Worm (Caenorhabditis elegans) whole organism, L1 larva: ENCODE results near the gene F43C1.5.
A peak's percentile ranks its signal among the peaks of the same experiment; 100 is the strongest.

Source experiments
- C04F5.9 ChIP-seq: sonication (generic microtip); optimal IDR thresholded peaks from 2 replicates; lab custom pipeline; 2016; ENCODE audit warnings: missing genetic modification characterization, missing compliant biosample characterization
- C34B4.2 ChIP-seq: sonication (generic microtip); optimal IDR thresholded peaks from 2 replicates; lab custom pipeline; 2017; ENCODE audit warnings: mild to moderate bottlenecking, missing genetic modification characterization, missing compliant biosample characterization
- F16B12.6 ChIP-seq: fragments of 150-350 bp; optimal IDR thresholded peaks from 2 replicates; lab custom pipeline; 2014; ENCODE audit warnings: missing biosample characterization, missing genetic modification characterization
- Y116A8C.19 ChIP-seq: sonication (generic microtip); optimal IDR thresholded peaks from 2 replicates; lab custom pipeline; 2016; ENCODE audit warnings: missing compliant biosample characterization, missing genetic modification characterization, borderline replicate concordance
- aly-2 ChIP-seq: fragments of 150-350 bp; optimal IDR thresholded peaks from 2 replicates; lab custom pipeline; 2014; ENCODE audit warnings: missing biosample characterization, missing genetic modification characterization
- ama-1 ChIP-seq: fragments of 150-350 bp; optimal IDR thresholded peaks from 2 replicates; lab custom pipeline; 2014
- blmp-1 ChIP-seq: fragments of 150-350 bp; optimal IDR thresholded peaks from 2 replicates; lab custom pipeline; 2014; ENCODE audit warnings: missing biosample characterization, missing genetic modification characterization
- ceh-63 ChIP-seq: fragments of 200-800 bp; sonication (Bioruptor generic); optimal IDR thresholded peaks from 2 replicates; lab custom pipeline; 2018; ENCODE audit warnings: mild to moderate bottlenecking, missing genetic modification characterization, missing compliant biosample characterization
- ceh-8 ChIP-seq: fragments of 200-800 bp; sonication (Bioruptor generic); optimal IDR thresholded peaks from 2 replicates; lab custom pipeline; 2018; ENCODE audit warnings: mild to moderate bottlenecking, missing genetic modification characterization, moderate library complexity, missing compliant biosample characterization
- ceh-82 ChIP-seq, 3 experiments: fragments of 150-350 bp in 1 of 3; sonication (generic microtip) in 2 of 3; optimal IDR thresholded peaks; 2 replicates each; lab custom pipeline; 2014 to 2017; ENCODE audit warnings: missing biosample characterization in 3 of 3, missing genetic modification characterization in 3 of 3
- ceh-90 ChIP-seq: sonication (generic microtip); optimal IDR thresholded peaks from 2 replicates; lab custom pipeline; 2016; ENCODE audit warnings: missing genetic modification characterization, missing compliant biosample characterization
- ces-1 ChIP-seq: fragments of 150-350 bp; optimal IDR thresholded peaks from 2 replicates; lab custom pipeline; 2014; ENCODE audit warnings: missing biosample characterization, missing genetic modification reagents, missing genetic modification characterization
- dsc-1 ChIP-seq: sonication (generic microtip); optimal IDR thresholded peaks from 2 replicates; lab custom pipeline; 2016; ENCODE audit warnings: mild to moderate bottlenecking, missing genetic modification characterization, missing compliant biosample characterization
- efl-3 ChIP-seq: fragments of 200-800 bp; sonication (Bioruptor generic); optimal IDR thresholded peaks from 2 replicates; lab custom pipeline; 2018; ENCODE audit warnings: mild to moderate bottlenecking, missing genetic modification characterization, missing compliant biosample characterization
- egl-27 ChIP-seq, 2 experiments: fragments of 150-350 bp in 1 of 2; sonication (generic microtip); optimal IDR thresholded peaks; 3 replicates each; lab custom pipeline; 2017 to 2018; ENCODE audit warnings: missing biosample characterization in 2 of 2, missing genetic modification characterization in 2 of 2, missing genetic modification reagents in 2 of 2
- elt-2 ChIP-seq: sonication (generic microtip); optimal IDR thresholded peaks from 2 replicates; lab custom pipeline; 2016; ENCODE audit warnings: missing genetic modification characterization, mild to moderate bottlenecking, inconsistent platforms, missing compliant biosample characterization, missing genetic modification reagents
- ets-5 ChIP-seq: fragments of 200-800 bp; sonication (Bioruptor generic); IDR thresholded peaks from 2 replicates; pipeline ENCODE4 v1.3.6; 2022; ENCODE audit warnings: missing genetic modification characterization, missing compliant biosample characterization
- fkh-10 ChIP-seq: sonication (generic microtip); optimal IDR thresholded peaks from 2 replicates; lab custom pipeline; 2017; ENCODE audit warnings: missing biosample characterization, missing genetic modification reagents, missing genetic modification characterization
- fos-1 ChIP-seq: fragments of 150-350 bp; optimal IDR thresholded peaks from 2 replicates; lab custom pipeline; 2014; ENCODE audit warnings: missing biosample characterization, missing genetic modification characterization
- grh-1 ChIP-seq: fragments of 200-800 bp; sonication (Bioruptor generic); IDR thresholded peaks from 2 replicates; pipeline ENCODE4 v1.3.6; 2022; ENCODE audit warnings: missing genetic modification reagents, missing genetic modification characterization, missing compliant biosample characterization
- hlh-4 ChIP-seq: sonication (generic microtip); optimal IDR thresholded peaks from 2 replicates; lab custom pipeline; 2016; ENCODE audit warnings: mild to moderate bottlenecking, missing genetic modification characterization, missing compliant biosample characterization
- irx-1 ChIP-seq: sonication (generic microtip); optimal IDR thresholded peaks from 2 replicates; lab custom pipeline; 2016; ENCODE audit warnings: missing genetic modification characterization, missing compliant biosample characterization
- isw-1 ChIP-seq: fragments of 200-800 bp; sonication (Bioruptor generic); IDR thresholded peaks from 2 replicates; pipeline ENCODE4 v1.3.6; 2022; ENCODE audit warnings: missing genetic modification characterization, missing compliant biosample characterization
- jun-1 ChIP-seq: fragments of 150-350 bp; optimal IDR thresholded peaks from 2 replicates; lab custom pipeline; 2014; ENCODE audit warnings: missing biosample characterization, missing genetic modification reagents, missing genetic modification characterization
- lin-13 ChIP-seq: fragments of 150-350 bp; optimal IDR thresholded peaks from 2 replicates; lab custom pipeline; 2014; ENCODE audit warnings: missing biosample characterization, missing genetic modification reagents, missing genetic modification characterization
- lin-15B ChIP-seq: fragments of 150-350 bp; sonication (generic microtip); optimal IDR thresholded peaks from 3 replicates; lab custom pipeline; 2014; ENCODE audit warnings: missing biosample characterization, missing genetic modification characterization
- lin-35 ChIP-seq, 2 experiments: fragments of 150-350 bp; optimal IDR thresholded peaks; 2 replicates each; lab custom pipeline; 2014; ENCODE audit warnings: missing biosample characterization in 2 of 2, missing genetic modification characterization in 2 of 2, missing genetic modification reagents in 2 of 2
- lin-39 ChIP-seq: fragments of 150-350 bp; optimal IDR thresholded peaks from 2 replicates; lab custom pipeline; 2014; ENCODE audit warnings: missing biosample characterization, missing genetic modification reagents, missing genetic modification characterization
- lir-3 ChIP-seq: sonication (generic microtip); optimal IDR thresholded peaks from 2 replicates; lab custom pipeline; 2016; ENCODE audit warnings: mild to moderate bottlenecking, missing genetic modification characterization, moderate library complexity, missing compliant biosample characterization; ENCODE audit not compliant: poor library complexity
- lsy-2 ChIP-seq, 2 experiments: fragments of 150-350 bp; optimal IDR thresholded peaks; 2 replicates each; lab custom pipeline; 2014; ENCODE audit warnings: missing biosample characterization in 2 of 2, missing genetic modification characterization in 2 of 2
- mab-9 ChIP-seq: fragments of 200-800 bp; sonication (Bioruptor generic); IDR thresholded peaks from 2 replicates; pipeline ENCODE4 v1.3.6; 2022; ENCODE audit warnings: missing genetic modification reagents, missing genetic modification characterization, missing compliant biosample characterization
- mdl-1 ChIP-seq, 2 experiments: fragments of 150-350 bp; optimal IDR thresholded peaks; 2 replicates each; lab custom pipeline; 2014 to 2017; ENCODE audit warnings: missing biosample characterization in 2 of 2, missing genetic modification characterization in 2 of 2, inconsistent platforms in 1 of 2
- mef-2 ChIP-seq: fragments of 150-350 bp; optimal IDR thresholded peaks from 2 replicates; lab custom pipeline; 2014; ENCODE audit warnings: missing biosample characterization, missing genetic modification characterization
- nhr-11 ChIP-seq: fragments of 150-350 bp; optimal IDR thresholded peaks from 2 replicates; lab custom pipeline; 2014; ENCODE audit warnings: missing biosample characterization, missing genetic modification characterization
- nhr-237 ChIP-seq: fragments of 150-350 bp; optimal IDR thresholded peaks from 2 replicates; lab custom pipeline; 2014; ENCODE audit warnings: missing biosample characterization, missing genetic modification characterization
- nhr-28 ChIP-seq: fragments of 150-350 bp; optimal IDR thresholded peaks from 2 replicates; lab custom pipeline; 2014; ENCODE audit warnings: missing biosample characterization, missing genetic modification characterization
- nhr-71 ChIP-seq: sonication (generic microtip); optimal IDR thresholded peaks from 2 replicates; lab custom pipeline; 2016; ENCODE audit warnings: mild to moderate bottlenecking, missing genetic modification characterization, moderate library complexity, missing compliant biosample characterization
- nhr-76 ChIP-seq: sonication (generic microtip); optimal IDR thresholded peaks from 2 replicates; lab custom pipeline; 2017; ENCODE audit warnings: missing biosample characterization, missing genetic modification characterization
- nhr-77 ChIP-seq: fragments of 150-350 bp; optimal IDR thresholded peaks from 2 replicates; lab custom pipeline; 2014; ENCODE audit warnings: missing biosample characterization, missing genetic modification characterization
- nhr-84 ChIP-seq: sonication (generic microtip); optimal IDR thresholded peaks from 2 replicates; lab custom pipeline; 2017; ENCODE audit warnings: missing biosample characterization, missing genetic modification characterization
- nhr-90 ChIP-seq: sonication (generic microtip); optimal IDR thresholded peaks from 2 replicates; lab custom pipeline; 2016; ENCODE audit warnings: mild to moderate bottlenecking, missing genetic modification characterization, missing compliant biosample characterization; ENCODE audit not compliant: poor library complexity
- pag-3 ChIP-seq: sonication (generic microtip); optimal IDR thresholded peaks from 2 replicates; lab custom pipeline; 2017; ENCODE audit warnings: missing genetic modification characterization, mild to moderate bottlenecking, missing compliant biosample characterization, antibody characterized with exemption, borderline replicate concordance; ENCODE audit not compliant: insufficient read depth
- snu-23 ChIP-seq: sonication (generic microtip); optimal IDR thresholded peaks from 2 replicates; lab custom pipeline; 2016; ENCODE audit warnings: missing genetic modification characterization, missing compliant biosample characterization
- sox-4 ChIP-seq: sonication (generic microtip); optimal IDR thresholded peaks from 2 replicates; lab custom pipeline; 2016; ENCODE audit warnings: missing genetic modification characterization, missing compliant biosample characterization
- sptf-1 ChIP-seq: fragments of 150-350 bp; optimal IDR thresholded peaks from 2 replicates; lab custom pipeline; 2014; ENCODE audit warnings: missing biosample characterization, missing genetic modification characterization
- sup-37 ChIP-seq: fragments of 200-800 bp; sonication (Bioruptor generic); optimal IDR thresholded peaks from 2 replicates; lab custom pipeline; 2018; ENCODE audit warnings: mild to moderate bottlenecking, missing genetic modification characterization, missing compliant biosample characterization
- unc-130 ChIP-seq: fragments of 150-350 bp; optimal IDR thresholded peaks from 2 replicates; lab custom pipeline; 2017; ENCODE audit warnings: missing biosample characterization, missing genetic modification characterization, inconsistent platforms
- unc-30 ChIP-seq: sonication (generic microtip); optimal IDR thresholded peaks from 2 replicates; lab custom pipeline; 2017; ENCODE audit warnings: missing biosample characterization, missing genetic modification characterization
- unc-62 ChIP-seq: fragments of 150-350 bp; optimal IDR thresholded peaks from 2 replicates; lab custom pipeline; 2014; ENCODE audit warnings: missing biosample characterization, missing genetic modification reagents, missing genetic modification characterization
- vab-15 ChIP-seq: sonication (generic microtip); optimal IDR thresholded peaks from 2 replicates; lab custom pipeline; 2017; ENCODE audit warnings: missing genotype, mild to moderate bottlenecking, missing genetic modification characterization, missing compliant biosample characterization
- xbp-1 ChIP-seq: sonication (generic microtip); optimal IDR thresholded peaks from 2 replicates; lab custom pipeline; 2016; ENCODE audit warnings: missing genetic modification characterization, missing compliant biosample characterization
- zag-1 ChIP-seq: fragments of 150-350 bp; optimal IDR thresholded peaks from 2 replicates; lab custom pipeline; 2014; ENCODE audit warnings: missing biosample characterization, missing genetic modification characterization
- zip-4 ChIP-seq: fragments of 200-800 bp; sonication (Bioruptor generic); optimal IDR thresholded peaks from 2 replicates; lab custom pipeline; 2018; ENCODE audit warnings: mild to moderate bottlenecking, missing genetic modification characterization, moderate library complexity, missing compliant biosample characterization
- ztf-4 ChIP-seq: fragments of 150-350 bp; optimal IDR thresholded peaks from 2 replicates; lab custom pipeline; 2014; ENCODE audit warnings: missing biosample characterization, missing genetic modification characterization

The F43C1.5 gene

DNA sequence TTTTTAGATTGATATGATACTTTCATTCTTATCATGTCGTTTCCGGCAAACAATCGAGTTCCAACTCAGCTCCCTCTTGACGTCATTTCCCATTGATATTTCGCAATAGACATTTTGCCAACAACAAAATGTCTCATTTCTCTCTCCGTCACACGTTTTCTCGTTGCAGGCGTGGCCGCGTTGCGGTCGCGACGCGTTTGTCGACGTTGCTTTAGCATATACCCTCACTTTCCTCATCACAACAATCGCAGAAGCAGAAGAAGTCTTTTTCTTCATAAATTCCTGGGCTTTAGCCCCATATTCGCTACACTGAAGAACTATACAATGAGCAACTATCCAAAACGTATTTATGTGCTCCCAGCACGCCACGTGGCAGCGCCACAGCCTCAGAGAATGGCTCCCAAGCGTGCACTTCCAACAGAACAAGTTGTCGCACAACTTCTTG, 35.3 kb upstream of the F43C1.5 start, which contains the start of gene xbp-1 (continued):
- TF ChIP-seq irx-1 (tag; lab: Kevin White, UChicago) (peak; percentile 45), nhr-77 (peak; percentile 84), aly-2 (tag; lab: Kevin White, UChicago) (peak; percentile 45), nhr-90 (tag; lab: Kevin White, UChicago) (peak; percentile 80), grh-1 (GFP tag; lab: Robert Waterston, UW) (no peak), Y116A8C.19 (tag; lab: Kevin White, UChicago) (no peak), ceh-63 (GFP tag; lab: Kevin White, UChicago) (no peak), blmp-1 (tag; lab: Kevin White, UChicago) (peak; percentile 82), vab-15 (peak; percentile 13), ces-1 (GFP tag; lab: Kevin White, UChicago) (no peak), lin-35 (GFP tag; optimal IDR thresholded peaks at IDR 0.05; lab: Kevin White, UChicago) (peak; percentile 80 to 87), lin-13 (GFP tag; lab: Kevin White, UChicago) (peak; percentile 83), isw-1 (GFP tag; lab: Robert Waterston, UW) (peak; percentile 79), mef-2 (tag; lab: Kevin White, UChicago) (no peak), unc-30 (no peak), jun-1 (tag; lab: Kevin White, UChicago) (peak; percentile 94), ztf-4 (tag; lab: Kevin White, UChicago) (peak; percentile 66), dsc-1 (tag; lab: Kevin White, UChicago) (peak; percentile 54), sox-4 (tag; lab: Kevin White, UChicago) (no peak), F16B12.6 (tag; lab: Kevin White, UChicago) (peak; percentile 44), mab-9 (no peak), xbp-1 (tag; lab: Kevin White, UChicago) (no peak), egl-27 (tag; optimal IDR thresholded peaks at IDR 0.05; lab: Kevin White, UChicago) (peak in 1 of 2 experiments; percentile 65), lir-3 (tag; lab: Kevin White, UChicago) (peak; percentile 59), fkh-10 (GFP tag; lab: Kevin White, UChicago) (peak; percentile 90), ceh-82 (tag; optimal IDR thresholded peaks at IDR 0.05; lab: Kevin White, UChicago) (peak; percentile 86 to 94 (median 88)), C04F5.9 (tag; lab: Kevin White, UChicago) (no peak), lin-39 (no peak), zip-4 (peak; percentile 99), fos-1 (tag; lab: Kevin White, UChicago) (peak; percentile 94), ama-1 (peak; percentile 45), nhr-11 (tag; lab: Kevin White, UChicago) (peak; percentile 75), mdl-1 (tag; optimal IDR thresholded peaks at IDR 0.05; lab: Kevin White, UChicago) (peak in 1 of 2 experiments; percentile 92), sptf-1 (tag; lab: Kevin White, UChicago) (no peak), ets-5 (GFP tag; lab: Robert Waterston, UW) (no peak), unc-62 (GFP tag; lab: Kevin White, UChicago) (peak; percentile 4), nhr-237 (tag; lab: Kevin White, UChicago) (peak; percentile 85), ceh-8 (GFP tag; lab: Kevin White, UChicago) (peak; percentile 30), ceh-90 (tag; lab: Kevin White, UChicago) (no peak), unc-130 (tag; lab: Kevin White, UChicago) (no peak), zag-1 (tag; lab: Kevin White, UChicago) (no peak), C34B4.2 (tag; lab: Kevin White, UChicago) (no peak), hlh-4 (no peak), efl-3 (GFP tag; lab: Kevin White, UChicago) (no peak), nhr-28 (tag; lab: Kevin White, UChicago) (no peak), lin-15B (peak; percentile 68), snu-23 (GFP tag; lab: Kevin White, UChicago) (peak; percentile 93), lsy-2 (tag; optimal IDR thresholded peaks at IDR 0.05; lab: Kevin White, UChicago) (peak; percentile 80 to 93), nhr-76 (no peak), pag-3 (tag; lab: Kevin White, UChicago) (no peak), nhr-84 (tag; lab: Kevin White, UChicago) (no peak), sup-37 (GFP tag; lab: Kevin White, UChicago) (peak; percentile 49), elt-2 (peak; percentile 89), nhr-71 (tag; lab: Kevin White, UChicago) (peak; percentile 95)
